Fruit fly (Drosophila melanogaster) S2 (cell line): ENCODE data around the gene Aldh.

Experiments used
- CG8478 ChIP-seq: fragments of >200 bp; optimal IDR thresholded peaks from 2 replicates; lab custom pipeline; 2018
- CTCF ChIP-seq, 2 experiments: fragments of >200 bp; optimal IDR thresholded peaks; 2 replicates each; lab custom pipeline; 2018

The Aldh gene

DNA sequence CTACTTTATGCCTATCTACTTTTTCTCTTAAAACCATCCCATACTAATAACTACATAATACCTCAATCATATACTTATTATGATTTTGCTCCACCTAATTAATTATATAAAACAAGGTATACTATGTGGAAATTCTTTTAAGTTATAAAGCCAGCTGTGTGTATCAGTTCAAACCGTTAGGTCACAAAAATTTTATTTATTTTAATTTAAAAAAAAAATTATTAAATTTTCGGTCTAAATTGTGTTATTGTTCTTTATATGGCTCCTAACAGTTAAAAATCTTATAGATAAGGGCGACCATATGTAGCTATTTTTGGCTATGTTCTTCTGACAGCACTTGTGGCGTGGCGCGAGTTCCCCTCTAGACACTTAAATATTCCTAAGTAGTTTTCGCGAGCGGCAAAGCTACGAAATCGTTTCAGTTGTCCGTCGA is at the start of gene Aldh:
TSS of gene Aldh (plus strand) at position 150 of the 433 bp plus-strand sequence.
- TF ChIP-seq CTCF (optimal IDR thresholded peaks at IDR 0.05; lab: Kevin White, UChicago): no peak
- no peak for TF ChIP-seq CG8478 (lab: Kevin White, UChicago)

DNA sequence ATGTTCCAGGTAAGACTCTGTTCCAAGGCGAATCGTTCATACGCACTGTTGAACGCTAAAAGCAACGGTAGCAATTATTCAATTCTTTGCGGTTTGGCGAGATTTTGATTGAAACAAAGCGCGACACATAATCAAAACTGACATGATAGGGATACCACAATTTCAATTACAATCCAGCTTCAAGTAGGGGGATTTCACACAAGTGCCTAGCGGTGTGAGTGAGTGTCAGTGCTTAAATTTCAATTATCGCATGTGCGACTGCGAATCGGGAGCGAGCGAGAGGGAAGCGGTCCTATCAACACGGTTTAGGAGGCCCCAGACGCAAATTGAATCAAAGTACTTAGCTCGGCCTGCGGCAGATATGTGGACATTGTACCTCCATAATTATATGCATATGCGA is 48.3 kb upstream of the Aldh start:
- TF ChIP-seq CG8478 (lab: Kevin White, UChicago) (no peak), CTCF (optimal IDR thresholded peaks at IDR 0.05; lab: Kevin White, UChicago) (no peak)

DNA sequence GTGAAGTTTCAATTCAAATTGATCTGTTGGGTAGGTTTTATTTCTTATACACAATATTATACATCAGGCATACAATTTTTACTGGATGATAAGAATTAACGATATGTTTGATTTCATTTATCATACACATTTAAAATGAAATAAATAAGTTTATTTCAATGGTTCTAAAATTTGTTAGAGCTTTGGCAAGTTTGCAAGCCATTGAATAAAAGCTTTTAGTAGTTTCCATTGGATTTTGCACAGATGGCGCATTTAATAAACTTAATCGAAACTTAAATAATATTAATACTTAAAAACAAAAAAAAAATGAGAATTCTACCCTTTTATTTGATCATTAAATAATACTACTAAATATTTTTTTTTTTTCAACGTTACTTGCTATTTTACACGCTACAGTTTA is 45.2 kb upstream of the Aldh start:
- no peak for TF ChIP-seq CG8478 (lab: Kevin White, UChicago)

DNA sequence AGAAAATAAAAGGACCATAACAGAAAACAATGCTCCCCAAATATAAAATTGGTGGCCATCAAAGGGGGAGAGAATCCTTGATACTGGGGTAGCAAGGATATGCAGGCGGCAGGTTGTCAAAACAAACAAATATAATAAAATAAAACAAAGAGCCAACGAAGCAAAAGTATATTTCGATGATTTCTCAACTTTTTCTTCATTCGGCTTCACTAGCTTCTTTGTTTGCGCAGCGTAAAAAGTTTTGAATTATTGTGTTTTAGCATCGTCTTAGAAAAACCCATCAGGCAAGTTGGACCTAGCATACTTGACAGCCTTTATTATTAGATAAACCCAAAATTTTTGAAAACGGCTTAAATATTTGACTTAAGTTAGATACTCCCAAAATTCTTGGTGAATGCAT is 44.7 kb upstream of the Aldh start, which contains the start of gene CG3748:
TSS of gene CG3748 (plus strand) at position 301 of the 400 bp plus-strand sequence.
- TF ChIP-seq CG8478 (lab: Kevin White, UChicago) (no peak), CTCF (optimal IDR thresholded peaks at IDR 0.05; lab: Kevin White, UChicago) (no peak)

DNA sequence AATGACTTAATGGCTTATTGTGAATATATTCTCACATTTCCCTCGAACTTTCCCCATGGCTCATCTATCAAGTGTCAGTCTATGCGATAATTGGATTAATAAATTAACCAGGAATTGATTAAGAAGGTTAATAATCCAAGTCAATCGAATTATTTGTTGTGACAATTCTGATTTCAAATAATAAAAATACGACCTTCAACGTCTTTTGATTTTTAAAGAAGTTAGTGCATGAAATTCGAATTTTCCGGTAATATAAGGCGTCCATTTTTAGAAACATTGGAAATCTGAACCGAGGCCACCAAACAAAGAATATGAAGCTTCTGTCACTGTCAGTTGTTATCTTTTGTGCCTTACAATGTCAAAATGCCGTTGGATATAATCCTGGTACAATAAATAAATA is 37.9 kb upstream of the Aldh start, which contains the start of gene CG43350:
TSS of gene CG43350 (plus strand) at position 301 of the 400 bp plus-strand sequence.
- no peak for TF ChIP-seq CTCF (optimal IDR thresholded peaks at IDR 0.05; lab: Kevin White, UChicago)
- no peak for TF ChIP-seq CG8478 (lab: Kevin White, UChicago)

DNA sequence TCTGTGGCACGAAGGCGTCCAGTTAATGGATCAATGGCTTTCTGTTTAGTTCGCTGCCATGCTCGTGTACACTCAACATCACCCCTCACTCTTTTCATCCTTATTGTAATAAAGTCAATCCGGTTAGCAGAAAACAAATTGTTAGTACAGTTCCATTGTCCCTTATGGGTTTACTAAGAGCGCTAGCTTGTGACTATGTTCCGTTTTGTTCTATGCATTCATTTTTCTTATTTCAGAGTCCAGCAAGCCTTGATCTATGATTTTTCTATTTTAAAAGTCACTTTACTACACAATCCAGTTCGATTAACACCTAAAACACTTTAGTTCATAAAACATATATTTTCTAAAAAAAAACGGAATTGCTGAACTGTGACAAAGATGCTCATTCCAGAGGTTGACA is 37.0 kb upstream of the Aldh start, which contains the start of gene CG13110:
TSS of gene CG13110 (plus strand) at position 301 of the 400 bp plus-strand sequence.
- TF ChIP-seq CTCF (optimal IDR thresholded peaks at IDR 0.05; lab: Kevin White, UChicago) (no peak), CG8478 (lab: Kevin White, UChicago) (no peak)

DNA sequence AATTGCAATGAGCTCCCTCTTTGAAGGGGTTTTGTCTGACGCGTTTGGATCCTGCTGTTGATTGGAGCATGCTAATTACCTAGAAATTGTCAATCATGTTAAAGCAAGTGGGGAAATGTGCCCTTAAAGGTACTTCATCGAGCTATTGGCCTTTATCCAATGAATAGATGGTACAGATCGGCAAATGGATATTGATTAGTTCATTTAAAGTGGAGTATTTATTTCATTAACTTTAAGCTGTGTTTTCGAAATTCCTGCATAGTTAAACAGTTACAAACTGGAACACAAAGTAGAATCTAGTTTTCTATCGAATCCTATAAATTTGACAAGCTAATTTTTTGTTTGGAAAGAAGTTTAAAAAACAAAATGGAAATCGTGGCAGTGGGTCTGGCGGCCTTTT is 19.8 kb upstream of the Aldh start, which contains the start of gene CG34181:
TSS of gene CG34181 (plus strand) at position 301 of the 400 bp plus-strand sequence.
- TF ChIP-seq CG8478 (lab: Kevin White, UChicago) (no peak), CTCF (optimal IDR thresholded peaks at IDR 0.05; lab: Kevin White, UChicago) (no peak)

DNA sequence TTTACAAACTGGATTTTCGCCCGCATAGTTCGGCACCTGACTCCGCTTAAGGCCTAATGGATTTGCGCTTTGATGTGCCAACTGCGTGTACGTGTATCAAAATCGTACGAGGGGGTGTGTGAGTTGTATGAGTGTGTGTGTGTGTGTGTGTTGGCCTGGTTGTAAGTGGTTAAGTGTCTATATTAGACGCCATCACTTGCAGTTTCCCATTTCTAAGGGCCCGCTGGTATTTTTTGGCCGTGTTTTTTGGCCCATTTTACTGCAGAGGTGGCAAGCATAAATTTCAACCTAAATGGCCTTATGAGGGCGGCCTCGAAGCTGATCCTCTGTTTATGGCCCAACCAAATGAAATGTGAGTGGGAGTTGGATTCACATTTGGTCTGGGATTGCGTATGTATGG is 17.5 kb upstream of the Aldh start:
- TF ChIP-seq CTCF (optimal IDR thresholded peaks at IDR 0.05; lab: Kevin White, UChicago) (no peak), CG8478 (lab: Kevin White, UChicago) (no peak)

DNA sequence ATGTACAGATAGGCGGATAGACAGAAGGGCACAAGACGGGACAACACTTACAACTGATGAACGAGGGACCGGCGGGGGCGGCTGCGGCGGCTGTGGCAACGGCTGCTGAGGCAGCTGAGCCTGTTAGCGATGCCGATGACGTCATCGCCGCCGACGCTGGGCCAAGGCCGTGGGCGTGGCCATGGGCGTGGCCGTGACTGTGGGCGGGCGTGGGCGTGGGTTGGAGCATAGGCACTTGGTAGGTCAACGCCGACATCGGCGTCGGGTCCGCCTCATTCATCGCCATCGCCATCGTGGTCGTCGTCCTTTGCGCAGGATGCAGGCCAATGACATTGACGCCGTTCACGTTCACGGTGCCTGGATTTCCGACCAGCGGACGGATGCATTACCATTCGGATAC is 9.4 kb upstream of the Aldh start:
- TF ChIP-seq CG8478 (lab: Kevin White, UChicago): no peak
- no peak for TF ChIP-seq CTCF (optimal IDR thresholded peaks at IDR 0.05; lab: Kevin White, UChicago)

DNA sequence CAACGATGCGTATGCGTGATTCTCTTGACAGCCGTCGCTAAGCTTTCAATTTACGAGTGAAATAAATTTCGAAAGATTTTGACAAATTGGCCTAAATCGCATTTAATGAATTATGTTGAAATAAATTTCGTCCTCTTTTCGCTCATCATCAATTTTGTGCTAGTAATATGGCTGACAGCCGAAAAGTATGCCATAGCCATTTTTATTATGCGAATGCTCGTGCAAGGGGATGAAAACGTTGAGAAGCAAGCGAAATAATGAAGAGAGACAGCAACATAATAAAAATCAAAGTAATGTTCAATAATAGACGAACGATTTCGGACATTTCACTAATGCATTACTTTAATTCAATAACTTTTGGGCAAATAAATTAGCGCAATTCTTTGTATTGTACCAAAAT is 919 bp upstream of the Aldh start:
- TF ChIP-seq CG8478 (lab: Kevin White, UChicago) (no peak), CTCF (optimal IDR thresholded peaks at IDR 0.05; lab: Kevin White, UChicago) (no peak)

DNA sequence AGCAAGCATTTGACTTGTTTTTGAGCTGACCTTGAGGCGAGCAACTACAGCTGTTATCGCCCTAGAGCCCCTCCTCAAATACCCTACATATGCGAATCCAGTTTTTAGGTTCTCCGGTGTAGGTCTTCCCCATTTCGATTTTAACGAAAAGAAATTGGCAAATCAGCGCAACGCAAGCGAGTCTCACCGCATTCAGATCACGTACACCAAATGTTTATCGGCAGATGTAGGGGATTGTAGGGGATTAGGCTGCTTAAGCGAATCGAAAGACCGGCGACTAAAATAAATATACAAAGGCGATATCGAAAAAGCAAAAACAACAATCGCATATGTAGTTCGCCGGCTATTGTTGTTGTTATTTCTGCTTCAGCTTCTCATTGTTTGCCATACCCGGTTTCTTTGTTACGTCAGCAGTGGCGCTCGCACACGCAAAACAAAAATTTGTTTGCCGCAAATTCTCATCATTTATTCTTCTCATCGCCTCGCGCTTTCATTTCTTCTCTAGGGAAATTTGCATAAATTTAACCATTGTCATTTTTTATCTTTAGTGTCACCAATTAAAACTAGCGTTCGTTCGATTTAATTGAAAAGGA is 920 bp downstream of the Aldh start:
- TF ChIP-seq CTCF (optimal IDR thresholded peaks at IDR 0.05; lab: Kevin White, UChicago) (no peak), CG8478 (lab: Kevin White, UChicago) (no peak)

DNA sequence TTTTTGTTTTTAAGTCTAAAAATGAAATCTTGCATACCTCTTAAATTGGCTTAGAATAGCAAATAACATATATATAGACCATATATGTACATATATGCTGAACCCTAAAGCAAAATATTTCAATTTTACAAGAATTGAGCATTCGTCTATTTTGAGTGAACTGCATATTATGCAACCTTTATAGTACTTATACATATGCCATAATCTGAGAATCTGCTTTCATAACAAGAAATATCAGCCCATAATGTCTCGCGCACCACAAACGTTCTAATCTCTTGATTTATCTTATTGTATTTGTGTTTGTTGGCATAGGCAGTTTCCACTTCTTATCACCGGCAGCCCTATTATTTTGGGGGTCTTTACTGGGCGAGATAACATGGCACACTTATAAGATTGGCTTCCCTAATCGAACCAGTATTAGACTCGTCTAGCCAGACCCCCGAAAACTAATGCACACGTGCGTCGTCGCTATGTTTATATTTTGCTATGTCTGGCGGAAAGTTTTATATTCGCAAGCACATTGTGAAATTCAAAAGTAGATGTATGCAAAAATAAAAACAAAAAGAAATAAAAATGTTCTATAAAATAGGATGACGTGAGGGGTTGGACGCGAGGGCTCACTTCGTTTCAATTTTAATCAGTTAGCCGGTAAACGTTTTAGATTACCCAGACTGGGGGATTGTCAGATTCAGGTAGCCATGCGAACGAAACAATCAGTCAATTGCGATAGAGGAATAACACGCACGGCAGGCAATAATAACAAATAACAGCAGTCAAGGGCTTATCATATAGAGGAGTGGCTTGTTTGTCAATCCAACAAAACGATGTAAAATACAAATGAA is 2.0 kb downstream of the Aldh start:
- TF ChIP-seq CG8478 (lab: Kevin White, UChicago): no peak
- TF ChIP-seq CTCF (optimal IDR thresholded peaks at IDR 0.05; lab: Kevin White, UChicago): no peak

DNA sequence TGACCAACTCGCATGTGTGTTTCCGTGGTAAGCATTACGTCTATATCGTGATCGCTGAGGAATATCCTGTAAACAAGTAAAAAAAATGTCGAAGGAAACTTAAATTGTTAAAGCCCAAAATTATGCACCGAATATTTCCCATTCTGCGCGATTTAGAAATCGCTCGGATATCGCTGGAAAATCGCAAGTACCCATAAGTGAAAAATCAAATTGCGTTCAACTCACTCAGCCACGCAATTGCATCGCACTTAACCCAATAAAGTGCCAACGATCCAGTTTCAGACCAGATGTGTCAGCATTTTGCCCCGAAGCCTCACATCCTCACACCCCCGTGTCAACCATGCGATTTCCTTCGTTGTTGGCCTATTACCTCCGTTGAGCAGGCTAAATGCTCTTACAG is 9.2 kb downstream of the Aldh start:
- TF ChIP-seq CTCF (optimal IDR thresholded peaks at IDR 0.05; lab: Kevin White, UChicago) (no peak), CG8478 (lab: Kevin White, UChicago) (no peak)

DNA sequence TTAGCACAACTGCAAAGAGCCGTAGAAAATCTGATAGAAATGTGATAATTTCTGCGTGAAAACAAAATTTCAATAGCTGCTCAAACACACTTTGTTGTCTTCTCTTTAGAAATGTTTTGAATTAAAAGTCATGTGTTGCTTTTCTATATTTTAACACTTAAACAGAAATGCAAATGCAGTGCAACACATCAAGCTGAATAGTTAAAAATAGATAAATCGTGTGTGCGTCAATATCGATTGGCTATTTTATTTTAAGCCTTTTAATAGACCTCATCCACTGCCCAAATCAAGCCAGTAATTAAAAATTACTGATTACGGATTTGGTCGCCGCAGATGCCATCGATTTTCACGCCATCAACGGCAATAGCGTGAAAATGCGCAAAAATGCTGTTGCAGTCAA is 10.7 kb downstream of the Aldh start, which contains the start of gene CG4438:
TSS of gene CG4438 (minus strand) at position 101 of the 400 bp plus-strand sequence.
- no peak for TF ChIP-seq CG8478 (lab: Kevin White, UChicago)
- no peak for TF ChIP-seq CTCF (optimal IDR thresholded peaks at IDR 0.05; lab: Kevin White, UChicago)

DNA sequence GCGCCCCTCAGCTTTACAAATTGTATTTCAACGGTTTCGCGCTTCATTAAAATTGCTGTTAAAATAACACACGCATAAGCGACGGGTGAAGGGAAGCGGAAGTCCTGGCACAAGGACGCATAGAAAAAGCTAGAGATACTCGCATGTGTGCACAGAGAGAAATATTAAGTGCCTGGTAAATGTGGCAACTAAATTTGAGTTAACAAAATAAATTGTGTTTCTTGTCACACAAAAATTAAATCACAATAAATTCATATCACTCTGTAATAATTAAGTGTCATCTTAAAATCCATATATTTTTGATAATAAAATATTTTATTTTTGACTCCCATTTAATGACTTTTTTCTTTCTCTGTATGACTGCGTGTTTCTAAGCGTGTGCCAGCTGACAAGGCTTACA is 13.0 kb downstream of the Aldh start:
- no peak for TF ChIP-seq CG8478 (lab: Kevin White, UChicago)
- TF ChIP-seq CTCF (optimal IDR thresholded peaks at IDR 0.05; lab: Kevin White, UChicago): no peak
